Fruit fly (Drosophila melanogaster): Measurements from ENCODE around the gene CG12947.

- no peak for TF ChIP-seq CG13204 (GFP tag; optimal IDR thresholded peaks at IDR 0.05)
- TF ChIP-seq CG15710 (tag; optimal IDR thresholded peaks at IDR 0.05): peak; percentile 17
- peak; percentile 57 for TF ChIP-seq Ets98B (GFP tag; IDR thresholded peaks at IDR 0.05)
- peak; percentile 41 for TF ChIP-seq CG8159 (tag; optimal IDR thresholded peaks at IDR 0.05)
Measured at dm6 chr3R:9777941-9778360, 1.9 kb upstream of the CG12947 start, which contains the start of gene RpS29.
